Fruit fly (Drosophila melanogaster): ENCODE results near the gene S1P.

Gene S1P

DNA sequence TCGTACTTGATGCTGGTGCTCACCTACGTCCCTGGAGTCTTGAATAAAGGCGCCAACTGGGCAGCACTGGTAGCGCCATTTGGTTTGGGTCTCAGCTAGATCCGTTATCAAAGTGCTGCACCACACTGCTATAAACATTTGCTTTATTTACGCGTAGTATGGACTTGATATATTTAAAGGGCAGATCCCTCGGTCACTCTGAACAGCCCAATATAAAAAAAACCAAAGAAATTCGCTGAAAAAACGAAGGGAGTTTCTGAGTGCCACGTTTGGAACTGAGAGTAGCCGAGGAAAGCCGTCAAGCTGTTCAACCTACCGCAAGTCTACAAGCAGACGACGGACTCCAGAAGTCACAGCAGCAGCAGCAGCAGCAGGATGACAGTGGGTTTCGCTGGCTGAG lies 23.6 kb upstream of the S1P start, which contains the start of gene Atox1 (continued):
- TF ChIP-seq Dip2 (GFP tag; IDR thresholded peaks at IDR 0.05) (no peak), MESR4 (GFP tag; optimal IDR thresholded peaks at IDR 0.05) (peak; percentile 75), stc (GFP tag; IDR thresholded peaks at IDR 0.05) (peak; percentile 30; the same call in 1 of the 2 replicates), CG34376 (GFP tag; optimal IDR thresholded peaks at IDR 0.05) (peak; percentile 27), zf30C (GFP tag; optimal IDR thresholded peaks at IDR 0.05) (peak; percentile 78), CG14667 (GFP tag; IDR thresholded peaks at IDR 0.05) (no peak), lbe (GFP tag; optimal IDR thresholded peaks at IDR 0.05) (no peak), sqz (GFP tag; optimal IDR thresholded peaks at IDR 0.05) (peak; percentile 95), Eip74EF (GFP tag; optimal IDR thresholded peaks at IDR 0.05) (no peak), Nf-YA (GFP tag; IDR thresholded peaks at IDR 0.05) (no peak), CG18476 (GFP tag; optimal IDR thresholded peaks at IDR 0.05) (no peak), Hsf (GFP tag; optimal IDR thresholded peaks at IDR 0.05) (peak; percentile 16), CG6765 (GFP tag; optimal IDR thresholded peaks at IDR 0.05) (peak; percentile 10), NfI (GFP tag; optimal IDR thresholded peaks at IDR 0.05) (peak; percentile 60), CG15696 (tag; optimal IDR thresholded peaks at IDR 0.05) (no peak), bcd (GFP tag; optimal IDR thresholded peaks at IDR 0.05) (peak; percentile 57), CG13296 (GFP tag; optimal IDR thresholded peaks at IDR 0.05) (no peak), Camta (GFP tag; optimal IDR thresholded peaks at IDR 0.05) (no peak), eyg (GFP tag; optimal IDR thresholded peaks at IDR 0.05) (no peak), Stat92E (GFP tag; optimal IDR thresholded peaks at IDR 0.05) (peak in 1 of 3 experiments; percentile 19), CG17385 (GFP tag; optimal IDR thresholded peaks at IDR 0.05) (no peak), CG2120 (GFP tag; optimal IDR thresholded peaks at IDR 0.05) (peak; percentile 37), Jarid2 (GFP tag; optimal IDR thresholded peaks at IDR 0.05) (peak; percentile 21), Ptx1 (GFP tag; IDR thresholded peaks at IDR 0.05) (0 out of 2 replicates have a peak, but pooled peaks have one; percentile 21), onecut (GFP tag; IDR thresholded peaks at IDR 0.05) (peak; percentile 27; the same call in 1 of the 2 replicates), C15 (GFP tag; IDR thresholded peaks at IDR 0.05) (no peak), Xrp1 (GFP tag; IDR thresholded peaks at IDR 0.05) (no peak), CG10267 (tag; optimal IDR thresholded peaks at IDR 0.05) (peak; percentile 56), CG7271 (tag; optimal IDR thresholded peaks at IDR 0.05) (no peak), lab (GFP tag; optimal IDR thresholded peaks at IDR 0.05) (peak; percentile 47), tin (GFP tag; optimal IDR thresholded peaks at IDR 0.05) (peak; percentile 32), salm (tag; optimal IDR thresholded peaks at IDR 0.05) (peak; percentile 0), CG18011 (GFP tag; optimal IDR thresholded peaks at IDR 0.05) (no peak), ATbp (GFP tag; optimal IDR thresholded peaks at IDR 0.05) (no peak), lov (optimal IDR thresholded peaks at IDR 0.05) (no peak), lov (GFP tag; IDR thresholded peaks at IDR 0.05) (0 out of 3 replicates have a peak, but pooled peaks have one; percentile 25), Nf-YC (tag; optimal IDR thresholded peaks at IDR 0.05) (peak; percentile 41), TFAM (GFP tag; optimal IDR thresholded peaks at IDR 0.05) (no peak), CG12391 (tag; optimal IDR thresholded peaks at IDR 0.05) (peak; percentile 35), NC2β (GFP tag; optimal IDR thresholded peaks at IDR 0.05) (peak; percentile 1), Tbp (GFP tag; optimal IDR thresholded peaks at IDR 0.05) (no peak), E2f1 (GFP tag; IDR thresholded peaks at IDR 0.05) (peak; percentile 43; the same call in 1 of the 2 replicates), Xbp1 (GFP tag; optimal IDR thresholded peaks at IDR 0.05) (peak; percentile 35), trem (tag; optimal IDR thresholded peaks at IDR 0.05) (peak; percentile 60), D19B (GFP tag; optimal IDR thresholded peaks at IDR 0.05) (no peak), Gug (GFP tag; IDR thresholded peaks at IDR 0.05) (peak; percentile 31; the same call in 1 of the 4 replicates), hkb (optimal IDR thresholded peaks at IDR 0.05) (peak; percentile 80), hkb (GFP tag; IDR thresholded peaks at IDR 0.05) (no peak), CG18599 (GFP tag; optimal IDR thresholded peaks at IDR 0.05) (peak; percentile 35), CG17361 (GFP tag; IDR thresholded peaks at IDR 0.05) (peak; percentile 49; the same call in 1 of the 3 replicates), CG30403 (GFP tag; optimal IDR thresholded peaks at IDR 0.05) (peak; percentile 5)
